Worm (Caenorhabditis elegans) whole organism, L1 larva: ENCODE data around the gene srg-31.
A peak's percentile ranks its signal among the peaks of the same experiment; 100 is the strongest.

Experiments used
- C04F5.9 ChIP-seq: sonication (generic microtip); optimal IDR thresholded peaks from 2 replicates; lab custom pipeline; 2016; ENCODE audit warnings: missing genetic modification characterization, missing compliant biosample characterization
- C16A3.4 ChIP-seq: fragments of 150-350 bp; optimal IDR thresholded peaks from 2 replicates; lab custom pipeline; 2014; ENCODE audit warnings: missing biosample characterization, missing genetic modification characterization
- F16B12.6 ChIP-seq: fragments of 150-350 bp; optimal IDR thresholded peaks from 2 replicates; lab custom pipeline; 2014; ENCODE audit warnings: missing biosample characterization, missing genetic modification characterization
- Y116A8C.19 ChIP-seq: sonication (generic microtip); optimal IDR thresholded peaks from 2 replicates; lab custom pipeline; 2016; ENCODE audit warnings: missing compliant biosample characterization, missing genetic modification characterization, borderline replicate concordance
- aha-1 ChIP-seq: fragments of 150-350 bp; optimal IDR thresholded peaks from 2 replicates; lab custom pipeline; 2014; ENCODE audit warnings: missing biosample characterization, missing genetic modification characterization
- ama-1 ChIP-seq: fragments of 150-350 bp; optimal IDR thresholded peaks from 2 replicates; lab custom pipeline; 2014
- blmp-1 ChIP-seq: fragments of 150-350 bp; optimal IDR thresholded peaks from 2 replicates; lab custom pipeline; 2014; ENCODE audit warnings: missing biosample characterization, missing genetic modification characterization
- ceh-8 ChIP-seq: fragments of 200-800 bp; sonication (Bioruptor generic); optimal IDR thresholded peaks from 2 replicates; lab custom pipeline; 2018; ENCODE audit warnings: mild to moderate bottlenecking, missing genetic modification characterization, moderate library complexity, missing compliant biosample characterization
- ceh-88 ChIP-seq: fragments of 200-800 bp; sonication (Bioruptor generic); IDR thresholded peaks from 2 replicates; pipeline ENCODE4 v1.3.6; 2022; ENCODE audit warnings: missing genetic modification characterization, missing compliant biosample characterization
- ceh-90 ChIP-seq: sonication (generic microtip); optimal IDR thresholded peaks from 2 replicates; lab custom pipeline; 2016; ENCODE audit warnings: missing genetic modification characterization, missing compliant biosample characterization
- dsc-1 ChIP-seq: sonication (generic microtip); optimal IDR thresholded peaks from 2 replicates; lab custom pipeline; 2016; ENCODE audit warnings: mild to moderate bottlenecking, missing genetic modification characterization, missing compliant biosample characterization
- efl-1 ChIP-seq, 4 experiments: fragments of 150-350 bp; optimal IDR thresholded peaks in 3 of 4; peaks in 1 of 4; 1 replicate in 1 of 4; 2 replicates in 3 of 4; lab custom pipeline; 2014; ENCODE audit warnings: missing biosample characterization in 2 of 4, missing genetic modification characterization in 2 of 4, missing genetic modification reagents in 2 of 4
- efl-3 ChIP-seq: fragments of 200-800 bp; sonication (Bioruptor generic); optimal IDR thresholded peaks from 2 replicates; lab custom pipeline; 2018; ENCODE audit warnings: mild to moderate bottlenecking, missing genetic modification characterization, missing compliant biosample characterization
- elt-2 ChIP-seq: sonication (generic microtip); optimal IDR thresholded peaks from 2 replicates; lab custom pipeline; 2016; ENCODE audit warnings: missing genetic modification characterization, mild to moderate bottlenecking, inconsistent platforms, missing compliant biosample characterization, missing genetic modification reagents
- fkh-10 ChIP-seq: sonication (generic microtip); optimal IDR thresholded peaks from 2 replicates; lab custom pipeline; 2017; ENCODE audit warnings: missing biosample characterization, missing genetic modification reagents, missing genetic modification characterization
- hlh-17 ChIP-seq: fragments of 200-800 bp; sonication (Bioruptor generic); optimal IDR thresholded peaks from 2 replicates; lab custom pipeline; 2018; ENCODE audit warnings: missing genetic modification characterization, mild to moderate bottlenecking, missing compliant biosample characterization, moderate library complexity, borderline replicate concordance
- hpl-2 ChIP-seq: fragments of 150-350 bp; optimal IDR thresholded peaks from 2 replicates; lab custom pipeline; 2014; ENCODE audit warnings: missing biosample characterization, missing genetic modification reagents, missing genetic modification characterization
- lin-14 ChIP-seq: fragments of 200-800 bp; sonication (Bioruptor generic); optimal IDR thresholded peaks from 2 replicates; lab custom pipeline; 2018; ENCODE audit warnings: mild to moderate bottlenecking, missing genetic modification characterization, moderate library complexity, missing compliant biosample characterization
- lin-15B ChIP-seq: fragments of 150-350 bp; sonication (generic microtip); optimal IDR thresholded peaks from 3 replicates; lab custom pipeline; 2014; ENCODE audit warnings: missing biosample characterization, missing genetic modification characterization
- lin-39 ChIP-seq: fragments of 150-350 bp; optimal IDR thresholded peaks from 2 replicates; lab custom pipeline; 2014; ENCODE audit warnings: missing biosample characterization, missing genetic modification reagents, missing genetic modification characterization
- lsy-2 ChIP-seq, 2 experiments: fragments of 150-350 bp; optimal IDR thresholded peaks; 2 replicates each; lab custom pipeline; 2014; ENCODE audit warnings: missing biosample characterization in 2 of 2, missing genetic modification characterization in 2 of 2
- mab-9 ChIP-seq: fragments of 200-800 bp; sonication (Bioruptor generic); IDR thresholded peaks from 2 replicates; pipeline ENCODE4 v1.3.6; 2022; ENCODE audit warnings: missing genetic modification reagents, missing genetic modification characterization, missing compliant biosample characterization
- mdl-1 ChIP-seq, 2 experiments: fragments of 150-350 bp; optimal IDR thresholded peaks; 2 replicates each; lab custom pipeline; 2014 to 2017; ENCODE audit warnings: missing biosample characterization in 2 of 2, missing genetic modification characterization in 2 of 2, inconsistent platforms in 1 of 2
- mef-2 ChIP-seq: fragments of 150-350 bp; optimal IDR thresholded peaks from 2 replicates; lab custom pipeline; 2014; ENCODE audit warnings: missing biosample characterization, missing genetic modification characterization
- nhr-11 ChIP-seq: fragments of 150-350 bp; optimal IDR thresholded peaks from 2 replicates; lab custom pipeline; 2014; ENCODE audit warnings: missing biosample characterization, missing genetic modification characterization
- nhr-12 ChIP-seq: sonication (generic microtip); optimal IDR thresholded peaks from 2 replicates; lab custom pipeline; 2017; ENCODE audit warnings: missing biosample characterization, missing genetic modification characterization
- nhr-19 ChIP-seq: fragments of 200-800 bp; sonication (Bioruptor generic); conservative IDR thresholded peaks from 2 replicates; pipeline ENCODE4 v1.3.6; 2022; ENCODE audit warnings: missing genetic modification characterization, missing compliant biosample characterization
- nhr-20 ChIP-seq: sonication (generic microtip); optimal IDR thresholded peaks from 2 replicates; lab custom pipeline; 2016; ENCODE audit warnings: mild to moderate bottlenecking, missing genetic modification characterization, missing compliant biosample characterization
- nhr-28 ChIP-seq: fragments of 150-350 bp; optimal IDR thresholded peaks from 2 replicates; lab custom pipeline; 2014; ENCODE audit warnings: missing biosample characterization, missing genetic modification characterization
- nhr-71 ChIP-seq: sonication (generic microtip); optimal IDR thresholded peaks from 2 replicates; lab custom pipeline; 2016; ENCODE audit warnings: mild to moderate bottlenecking, missing genetic modification characterization, moderate library complexity, missing compliant biosample characterization
- nhr-84 ChIP-seq: sonication (generic microtip); optimal IDR thresholded peaks from 2 replicates; lab custom pipeline; 2017; ENCODE audit warnings: missing biosample characterization, missing genetic modification characterization
- nhr-85 ChIP-seq: sonication (generic microtip); peaks from one replicate; lab custom pipeline; 2016; ENCODE audit warnings: missing genetic modification characterization, inconsistent platforms, missing compliant biosample characterization
- pax-3 ChIP-seq: fragments of 200-800 bp; sonication (Bioruptor generic); optimal IDR thresholded peaks from 2 replicates; lab custom pipeline; 2018; ENCODE audit warnings: mild to moderate bottlenecking, missing genetic modification characterization, moderate library complexity, missing compliant biosample characterization
- pqm-1 ChIP-seq: sonication (generic microtip); optimal IDR thresholded peaks from 3 replicates; lab custom pipeline; 2017; ENCODE audit warnings: missing biosample characterization, missing genetic modification characterization
- rnt-1 ChIP-seq: sonication (generic microtip); optimal IDR thresholded peaks from 2 replicates; lab custom pipeline; 2016; ENCODE audit warnings: mild to moderate bottlenecking, missing genetic modification characterization, moderate library complexity, missing compliant biosample characterization
- skn-1 ChIP-seq: fragments of 150-350 bp; optimal IDR thresholded peaks from 2 replicates; lab custom pipeline; 2014; ENCODE audit warnings: missing biosample characterization, missing genetic modification characterization
- snpc-4 ChIP-seq: fragments of 150-350 bp; optimal IDR thresholded peaks from 2 replicates; lab custom pipeline; 2014; ENCODE audit warnings: missing biosample characterization, missing genetic modification characterization
- sox-4 ChIP-seq: sonication (generic microtip); optimal IDR thresholded peaks from 2 replicates; lab custom pipeline; 2016; ENCODE audit warnings: missing genetic modification characterization, missing compliant biosample characterization
- sptf-1 ChIP-seq: fragments of 150-350 bp; optimal IDR thresholded peaks from 2 replicates; lab custom pipeline; 2014; ENCODE audit warnings: missing biosample characterization, missing genetic modification characterization
- sup-37 ChIP-seq: fragments of 200-800 bp; sonication (Bioruptor generic); optimal IDR thresholded peaks from 2 replicates; lab custom pipeline; 2018; ENCODE audit warnings: mild to moderate bottlenecking, missing genetic modification characterization, missing compliant biosample characterization
- swsn-7 ChIP-seq: sonication (generic microtip); optimal IDR thresholded peaks from 2 replicates; lab custom pipeline; 2016; ENCODE audit warnings: missing genetic modification characterization, missing compliant biosample characterization
- tbx-2 ChIP-seq: sonication (generic microtip); optimal IDR thresholded peaks from 2 replicates; lab custom pipeline; 2016; ENCODE audit warnings: missing genetic modification characterization, missing compliant biosample characterization
- unc-130 ChIP-seq: fragments of 150-350 bp; optimal IDR thresholded peaks from 2 replicates; lab custom pipeline; 2017; ENCODE audit warnings: missing biosample characterization, missing genetic modification characterization, inconsistent platforms
- unc-62 ChIP-seq: fragments of 150-350 bp; optimal IDR thresholded peaks from 2 replicates; lab custom pipeline; 2014; ENCODE audit warnings: missing biosample characterization, missing genetic modification reagents, missing genetic modification characterization
- vab-15 ChIP-seq: sonication (generic microtip); optimal IDR thresholded peaks from 2 replicates; lab custom pipeline; 2017; ENCODE audit warnings: missing genotype, mild to moderate bottlenecking, missing genetic modification characterization, missing compliant biosample characterization
- xbp-1 ChIP-seq: sonication (generic microtip); optimal IDR thresholded peaks from 2 replicates; lab custom pipeline; 2016; ENCODE audit warnings: missing genetic modification characterization, missing compliant biosample characterization
- zag-1 ChIP-seq: fragments of 150-350 bp; optimal IDR thresholded peaks from 2 replicates; lab custom pipeline; 2014; ENCODE audit warnings: missing biosample characterization, missing genetic modification characterization

Gene srg-31

ce11 chrV:6993999-6994398 lies 40.3 kb upstream of the srg-31 start (continued):
- TF ChIP-seq zag-1 (tag; lab: Kevin White, UChicago) (no peak), unc-62 (GFP tag; lab: Kevin White, UChicago) (no peak), nhr-71 (tag; lab: Kevin White, UChicago) (peak; percentile 85), mab-9 (GFP tag; lab: Robert Waterston, UW) (peak; percentile 15; the same call in 1 of the 2 replicates), xbp-1 (tag; lab: Kevin White, UChicago) (peak; percentile 2), pqm-1 (tag; lab: Kevin White, UChicago) (no peak), snpc-4 (no peak), C04F5.9 (no peak), efl-3 (GFP tag; lab: Kevin White, UChicago) (no peak), tbx-2 (tag; lab: Kevin White, UChicago) (peak; percentile 78), nhr-11 (tag; lab: Kevin White, UChicago) (no peak), nhr-12 (tag; lab: Kevin White, UChicago) (no peak), lin-15B (no peak), elt-2 (tag; lab: Kevin White, UChicago) (peak; percentile 23), nhr-84 (no peak), efl-1 (optimal IDR thresholded peaks at IDR 0.05; lab: Kevin White, UChicago) (no peak), efl-1 (GFP tag; optimal IDR thresholded peaks at IDR 0.05 in 1 of 2; lab: Kevin White, UChicago) (peak in 1 of 2 experiments; percentile 76), lin-39 (no peak), mdl-1 (tag; optimal IDR thresholded peaks at IDR 0.05; lab: Kevin White, UChicago) (peak in 1 of 2 experiments; percentile 33), lsy-2 (tag; optimal IDR thresholded peaks at IDR 0.05; lab: Kevin White, UChicago) (peak; percentile 22 to 24), rnt-1 (tag; lab: Kevin White, UChicago) (no peak), hpl-2 (peak; percentile 30), nhr-20 (tag; lab: Kevin White, UChicago) (peak; percentile 93), lin-14 (peak; percentile 81), swsn-7 (tag; lab: Kevin White, UChicago) (peak; percentile 2), sptf-1 (tag; lab: Kevin White, UChicago) (no peak), nhr-19 (GFP tag; lab: Robert Waterston, UW) (peak; percentile 72), mef-2 (tag; lab: Kevin White, UChicago) (no peak), F16B12.6 (tag; lab: Kevin White, UChicago) (no peak), pax-3 (no peak), ceh-90 (no peak), aha-1 (no peak), vab-15 (no peak), ama-1 (lab: Kevin White, UChicago) (no peak), blmp-1 (peak; percentile 76), skn-1 (no peak), nhr-28 (tag; lab: Kevin White, UChicago) (no peak), C16A3.4 (tag; lab: Kevin White, UChicago) (no peak), sup-37 (GFP tag; lab: Kevin White, UChicago) (no peak), fkh-10 (GFP tag; lab: Kevin White, UChicago) (no peak), dsc-1 (tag; lab: Kevin White, UChicago) (no peak), Y116A8C.19 (tag; lab: Kevin White, UChicago) (no peak), ceh-8 (GFP tag; lab: Kevin White, UChicago) (no peak), hlh-17 (no peak), sox-4 (tag; lab: Kevin White, UChicago) (no peak), unc-130 (peak; percentile 14), nhr-85 (peak; percentile 98), ceh-88 (no peak)
